Fruit fly (Drosophila melanogaster): ENCODE data around the gene Tudor-SN.
A peak's percentile ranks its signal among the peaks of the same experiment; 100 is the strongest.

Gene Tudor-SN

DNA sequence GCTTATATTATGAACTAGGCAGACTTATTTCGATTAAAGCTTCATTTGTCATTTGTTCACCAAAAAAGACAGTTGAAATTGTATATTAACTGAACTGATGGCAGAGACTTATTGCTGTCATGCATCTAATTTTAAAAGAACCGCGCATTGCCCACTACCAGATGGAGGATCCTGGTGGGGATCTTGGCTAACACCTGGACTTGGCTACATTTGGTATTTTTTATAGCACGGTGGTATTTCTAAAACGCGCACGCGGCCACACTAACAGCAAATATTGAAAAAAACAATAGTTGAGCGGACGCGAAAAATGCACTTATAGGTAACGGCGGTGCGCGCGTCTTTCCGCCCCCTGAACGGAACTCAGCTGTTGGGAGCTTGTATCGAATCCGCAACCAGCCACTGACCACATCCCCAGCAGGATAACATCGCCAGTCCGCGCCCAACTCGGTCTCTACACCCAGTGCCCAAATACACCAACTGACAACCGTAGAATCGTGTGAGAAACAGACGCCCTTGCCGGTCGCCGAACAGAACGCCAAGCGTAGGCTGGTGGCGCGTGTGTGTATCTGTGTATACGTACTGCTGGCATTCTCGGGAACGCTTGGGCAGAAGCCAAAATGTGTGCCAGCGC lies 28.1 kb upstream of the Tudor-SN start (continued):
- TF ChIP-seq HmgZ (tag; optimal IDR thresholded peaks at IDR 0.05) (peak; percentile 68), CG4854 (GFP tag; optimal IDR thresholded peaks at IDR 0.05) (peak; percentile 80), pzg (GFP tag; optimal IDR thresholded peaks at IDR 0.05) (peak; percentile 93), caup (GFP tag; optimal IDR thresholded peaks at IDR 0.05; ENCODE audit: severe bottlenecking) (no peak), sr (GFP tag; IDR thresholded peaks at IDR 0.05) (peak; percentile 60; the same call in 2 of the 3 replicates), CG8359 (GFP tag; optimal IDR thresholded peaks at IDR 0.05; ENCODE audit: borderline replicate concordance) (no peak), Dref (GFP tag; IDR thresholded peaks at IDR 0.05) (0 out of 2 replicates have a peak, but pooled peaks have one; percentile 29), CG8290 (GFP tag; optimal IDR thresholded peaks at IDR 0.05) (peak; percentile 43), CG8290 (tag; optimal IDR thresholded peaks at IDR 0.05) (peak in 1 of 2 experiments; percentile 50), CoRest (tag; optimal IDR thresholded peaks at IDR 0.05) (peak; percentile 52), CG2116 (GFP tag; optimal IDR thresholded peaks at IDR 0.05) (peak; percentile 56), chinmo (GFP tag; IDR thresholded peaks at IDR 0.05; ENCODE audit: partially characterized antibody) (peak; percentile 81; the same call in 2 of the 4 replicates), CG8388 (GFP tag; optimal IDR thresholded peaks at IDR 0.05) (no peak), CG5245 (GFP tag; optimal IDR thresholded peaks at IDR 0.05) (no peak), Hr78 (GFP tag; optimal IDR thresholded peaks at IDR 0.05) (peak in 1 of 2 experiments; percentile 98), E2f2 (GFP tag; IDR thresholded peaks at IDR 0.05) (peak; percentile 96), CG32767 (GFP tag; IDR thresholded peaks at IDR 0.05) (peak; percentile 89), NC2β (GFP tag; optimal IDR thresholded peaks at IDR 0.05) (peak; percentile 4), Neu2 (GFP tag; optimal IDR thresholded peaks at IDR 0.05; ENCODE audit: borderline replicate concordance) (peak; percentile 34), CG12299 (tag; optimal IDR thresholded peaks at IDR 0.05) (peak; percentile 58), ci (GFP tag; IDR thresholded peaks at IDR 0.05) (peak; percentile 51; the same call in 1 of the 3 replicates), Jarid2 (GFP tag; optimal IDR thresholded peaks at IDR 0.05) (peak; percentile 66), CTCF (GFP tag; optimal IDR thresholded peaks at IDR 0.05) (peak; percentile 57), Hr51 (GFP tag; optimal IDR thresholded peaks at IDR 0.05) (peak in 1 of 2 experiments; percentile 17), CG31224 (GFP tag; IDR thresholded peaks at IDR 0.05) (no peak), CG4360 (GFP tag; IDR thresholded peaks at IDR 0.05) (peak; percentile 9), CG13287 (GFP tag; IDR thresholded peaks at IDR 0.05; ENCODE audit: partially characterized antibody) (peak; percentile 24; the same call in 1 of the 2 replicates), mld (GFP tag; IDR thresholded peaks at IDR 0.05; ENCODE audit: partially characterized antibody) (no peak), Ssrp (tag; optimal IDR thresholded peaks at IDR 0.05) (no peak), Lhr (GFP tag; optimal IDR thresholded peaks at IDR 0.05) (peak; percentile 81), Doc2 (GFP tag; IDR thresholded peaks at IDR 0.05) (no peak), Asciz (GFP tag; optimal IDR thresholded peaks at IDR 0.05) (no peak), CG10209 (GFP tag; optimal IDR thresholded peaks at IDR 0.05) (peak; percentile 10), CG2712 (tag; optimal IDR thresholded peaks at IDR 0.05) (peak; percentile 38), CG7745 (tag; optimal IDR thresholded peaks at IDR 0.05) (no peak), her (GFP tag; optimal IDR thresholded peaks at IDR 0.05) (peak; percentile 63), CG6854 (GFP tag; optimal IDR thresholded peaks at IDR 0.05) (no peak), D19A (tag; optimal IDR thresholded peaks at IDR 0.05) (peak; percentile 23), Ravus (GFP tag; IDR thresholded peaks at IDR 0.05) (no peak), BtbVII (GFP tag; optimal IDR thresholded peaks at IDR 0.05) (no peak), scrt (GFP tag; optimal IDR thresholded peaks at IDR 0.05) (peak; percentile 9), CrebB (tag; optimal IDR thresholded peaks at IDR 0.05) (peak; percentile 23), CG1792 (GFP tag; optimal IDR thresholded peaks at IDR 0.05) (peak; percentile 28), Mad (GFP tag; optimal IDR thresholded peaks at IDR 0.05) (no peak), CG12219 (GFP tag; optimal IDR thresholded peaks at IDR 0.05) (no peak), cg (GFP tag; optimal IDR thresholded peaks at IDR 0.05) (peak; percentile 49), Awh (GFP tag; IDR thresholded peaks at IDR 0.05) (0 out of 2 replicates have a peak, but pooled peaks have one; percentile 30), MTF-1 (GFP tag; optimal IDR thresholded peaks at IDR 0.05; ENCODE audit: borderline replicate concordance) (no peak), chn (GFP tag; optimal IDR thresholded peaks at IDR 0.05) (peak; percentile 7)
